Worm (Caenorhabditis elegans): Measurements from ENCODE around the gene ile-2.

Gene ile-2

DNA sequence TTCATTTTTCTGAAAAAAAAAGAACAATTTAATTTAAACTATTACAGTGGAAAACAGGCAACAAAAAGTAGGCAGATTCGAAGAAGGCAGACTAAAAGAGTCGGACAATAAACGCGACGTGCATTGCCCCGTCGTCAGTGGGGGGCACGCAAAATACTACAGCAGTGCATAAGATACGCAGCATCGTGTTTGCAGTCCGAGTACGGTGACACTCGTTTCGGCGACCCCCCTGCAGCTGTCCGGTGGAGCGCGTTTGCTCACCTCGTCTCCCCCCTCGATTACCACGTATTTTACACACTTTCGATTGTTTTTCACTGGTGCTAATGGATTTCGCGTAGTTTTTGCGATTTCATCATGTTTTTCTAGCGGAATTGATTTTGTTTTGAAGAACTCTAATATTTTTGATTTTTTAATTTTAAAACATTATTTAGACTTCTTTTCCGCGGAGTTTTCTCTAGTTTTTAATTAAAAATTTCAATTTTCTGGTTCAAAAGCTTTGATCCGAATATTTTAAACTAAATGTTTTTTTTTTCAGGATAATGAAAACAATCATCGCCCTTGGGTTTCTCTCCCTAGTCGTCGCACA is at the start of gene ile-2, which contains the start of gene trap-2:
TSS of gene ile-2 (plus strand) at position 536 of the 586 bp plus-strand sequence.
TSS of gene trap-2 (minus strand) at position 9 of the 586 bp plus-strand sequence.
- TF ChIP-seq lsy-2 (tag; optimal IDR thresholded peaks at IDR 0.05) = peak; percentile 96
- peak; percentile 71 for TF ChIP-seq ham-2 (GFP tag; optimal IDR thresholded peaks at IDR 0.05)
- TF ChIP-seq unc-120 (tag; optimal IDR thresholded peaks at IDR 0.05; ENCODE audit: poor library complexity, severe bottlenecking) = peak; percentile 80
- TF ChIP-seq sem-2 (GFP tag; optimal IDR thresholded peaks at IDR 0.05) = no peak
- TF ChIP-seq ztf-11 (tag; optimal IDR thresholded peaks at IDR 0.05) = peak; percentile 34
- TF ChIP-seq mls-2 (tag; optimal IDR thresholded peaks at IDR 0.05) = peak; percentile 70
- TF ChIP-seq pha-4 (tag; optimal IDR thresholded peaks at IDR 0.05) = peak; percentile 96
- TF ChIP-seq hlh-1 (tag; optimal IDR thresholded peaks at IDR 0.05) = peak; percentile 69
- TF ChIP-seq drap-1 (GFP tag; optimal IDR thresholded peaks at IDR 0.05) = peak; percentile 75
- TF ChIP-seq cnd-1 (tag; optimal IDR thresholded peaks at IDR 0.05) = peak; percentile 52
- peak; percentile 88 for TF ChIP-seq mep-1 (tag; optimal IDR thresholded peaks at IDR 0.05)
- no peak for TF ChIP-seq unc-39 (tag; optimal IDR thresholded peaks at IDR 0.05)
- TF ChIP-seq lin-32 (GFP tag; optimal IDR thresholded peaks at IDR 0.05) = peak; percentile 38
- peak; percentile 72 for TF ChIP-seq sptf-1 (tag; optimal IDR thresholded peaks at IDR 0.05)
- peak; percentile 57 for TF ChIP-seq ces-1 (GFP tag; optimal IDR thresholded peaks at IDR 0.05)
- peak; percentile 65 for TF ChIP-seq unc-62 (GFP tag; optimal IDR thresholded peaks at IDR 0.05)
- TF ChIP-seq flh-1 (GFP tag; optimal IDR thresholded peaks at IDR 0.05) = no peak
- peak; percentile 15 for TF ChIP-seq nhr-2 (tag; optimal IDR thresholded peaks at IDR 0.05)
- TF ChIP-seq blmp-1 (tag; optimal IDR thresholded peaks at IDR 0.05) = no peak
- peak; percentile 31 for TF ChIP-seq M03D4.4 (tag; optimal IDR thresholded peaks at IDR 0.05)
- TF ChIP-seq nhr-12 (tag; optimal IDR thresholded peaks at IDR 0.05) = peak; percentile 51
- no peak for TF ChIP-seq tbx-8 (GFP tag; optimal IDR thresholded peaks at IDR 0.05)
- TF ChIP-seq elt-1 (tag; optimal IDR thresholded peaks at IDR 0.05; ENCODE audit: borderline replicate concordance, insufficient read depth) = peak; percentile 52
- peak; percentile 87 for TF ChIP-seq lin-13 (tag; optimal IDR thresholded peaks at IDR 0.05)
- TF ChIP-seq ceh-39 (tag; optimal IDR thresholded peaks at IDR 0.05) = peak; percentile 63
- TF ChIP-seq bed-3 (GFP tag; optimal IDR thresholded peaks at IDR 0.05) = no peak
- peak; percentile 58 for TF ChIP-seq nhr-237 (tag; optimal IDR thresholded peaks at IDR 0.05)
- no peak for TF ChIP-seq snpc-4 (tag; optimal IDR thresholded peaks at IDR 0.05)

- TF ChIP-seq M03D4.4 (tag; optimal IDR thresholded peaks at IDR 0.05) (no peak), pha-4 (tag; optimal IDR thresholded peaks at IDR 0.05) (no peak), ceh-43 (GFP tag; optimal IDR thresholded peaks at IDR 0.05) (no peak), drap-1 (GFP tag; optimal IDR thresholded peaks at IDR 0.05) (no peak), cnd-1 (tag; optimal IDR thresholded peaks at IDR 0.05) (no peak), tbx-8 (GFP tag; optimal IDR thresholded peaks at IDR 0.05) (no peak), lin-32 (GFP tag; optimal IDR thresholded peaks at IDR 0.05) (no peak), ceh-39 (tag; optimal IDR thresholded peaks at IDR 0.05) (no peak), mep-1 (tag; optimal IDR thresholded peaks at IDR 0.05) (no peak), ztf-11 (tag; optimal IDR thresholded peaks at IDR 0.05) (no peak)
These were observed 42.5 kb upstream of the ile-2 start, which contains the start of gene sli-1 for ce11 chrX:725868-726267. sli-1 (minus strand) TSS chrX:725968.

ce11 chrX:726295-726694 is 42.1 kb upstream of the ile-2 start:
- no peak for TF ChIP-seq elt-3 (tag; optimal IDR thresholded peaks at IDR 0.05)

DNA sequence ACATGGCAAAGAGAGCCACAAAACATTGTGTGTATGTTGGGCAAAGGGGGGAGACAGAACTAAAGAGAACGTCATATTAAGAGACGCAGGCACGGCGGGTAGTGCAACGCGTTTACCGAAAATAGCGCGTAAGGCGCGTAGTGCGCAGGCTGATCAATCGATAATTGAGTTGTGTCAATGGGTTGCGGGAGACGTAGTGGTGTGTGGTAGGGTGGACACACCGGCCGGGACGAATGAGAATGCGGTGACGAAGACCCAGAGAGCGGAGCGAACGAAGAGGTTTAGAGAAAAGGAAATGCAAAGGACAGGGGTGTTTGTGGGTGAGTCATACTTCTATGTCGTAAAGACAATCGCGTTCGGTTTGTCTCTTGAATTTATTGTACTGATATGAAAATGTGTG is 40.7 kb upstream of the ile-2 start:
- TF ChIP-seq flh-1 (GFP tag; optimal IDR thresholded peaks at IDR 0.05) (no peak), drap-1 (GFP tag; optimal IDR thresholded peaks at IDR 0.05) (peak; percentile 62), nhr-76 (tag; optimal IDR thresholded peaks at IDR 0.05) (no peak), nhr-2 (tag; optimal IDR thresholded peaks at IDR 0.05) (peak; percentile 53), ceh-83 (GFP tag; optimal IDR thresholded peaks at IDR 0.05) (peak; percentile 9), hlh-1 (tag; optimal IDR thresholded peaks at IDR 0.05) (peak; percentile 7), ceh-43 (GFP tag; optimal IDR thresholded peaks at IDR 0.05) (no peak), pha-4 (tag; optimal IDR thresholded peaks at IDR 0.05) (peak; percentile 91), elt-1 (tag; optimal IDR thresholded peaks at IDR 0.05; ENCODE audit: borderline replicate concordance, insufficient read depth) (no peak), ces-1 (GFP tag; optimal IDR thresholded peaks at IDR 0.05) (peak; percentile 99), lsy-2 (tag; optimal IDR thresholded peaks at IDR 0.05) (peak; percentile 56), nhr-28 (tag; optimal IDR thresholded peaks at IDR 0.05) (no peak), tbx-8 (GFP tag; optimal IDR thresholded peaks at IDR 0.05) (no peak), lin-32 (GFP tag; optimal IDR thresholded peaks at IDR 0.05) (no peak), sem-2 (GFP tag; optimal IDR thresholded peaks at IDR 0.05) (no peak), ham-2 (GFP tag; optimal IDR thresholded peaks at IDR 0.05) (no peak), snpc-4 (tag; optimal IDR thresholded peaks at IDR 0.05) (no peak), mab-5 (tag; optimal IDR thresholded peaks at IDR 0.05) (peak; percentile 21), ceh-39 (tag; optimal IDR thresholded peaks at IDR 0.05) (peak; percentile 89), nhr-12 (tag; optimal IDR thresholded peaks at IDR 0.05) (no peak), unc-39 (tag; optimal IDR thresholded peaks at IDR 0.05) (no peak), M03D4.4 (tag; optimal IDR thresholded peaks at IDR 0.05) (no peak), nhr-237 (tag; optimal IDR thresholded peaks at IDR 0.05) (no peak), ztf-11 (tag; optimal IDR thresholded peaks at IDR 0.05) (no peak), bed-3 (GFP tag; optimal IDR thresholded peaks at IDR 0.05) (no peak), cnd-1 (tag; optimal IDR thresholded peaks at IDR 0.05) (peak; percentile 47), mls-2 (tag; optimal IDR thresholded peaks at IDR 0.05) (peak; percentile 49), lin-13 (tag; optimal IDR thresholded peaks at IDR 0.05) (peak; percentile 75), elt-3 (tag; optimal IDR thresholded peaks at IDR 0.05) (no peak), sptf-1 (tag; optimal IDR thresholded peaks at IDR 0.05) (peak; percentile 57), unc-120 (tag; optimal IDR thresholded peaks at IDR 0.05; ENCODE audit: poor library complexity, severe bottlenecking) (peak; percentile 99), unc-62 (GFP tag; optimal IDR thresholded peaks at IDR 0.05) (peak; percentile 77), blmp-1 (tag; optimal IDR thresholded peaks at IDR 0.05) (no peak), mep-1 (tag; optimal IDR thresholded peaks at IDR 0.05) (peak; percentile 60), zip-8 (tag; optimal IDR thresholded peaks at IDR 0.05) (no peak)

All from whole organism, mixed stage, embryonic.